Worm (Caenorhabditis elegans): ENCODE results near the gene K05F1.13.
A peak's percentile ranks its signal among the peaks of the same experiment; 100 is the strongest.

The K05F1.13 gene

DNA sequence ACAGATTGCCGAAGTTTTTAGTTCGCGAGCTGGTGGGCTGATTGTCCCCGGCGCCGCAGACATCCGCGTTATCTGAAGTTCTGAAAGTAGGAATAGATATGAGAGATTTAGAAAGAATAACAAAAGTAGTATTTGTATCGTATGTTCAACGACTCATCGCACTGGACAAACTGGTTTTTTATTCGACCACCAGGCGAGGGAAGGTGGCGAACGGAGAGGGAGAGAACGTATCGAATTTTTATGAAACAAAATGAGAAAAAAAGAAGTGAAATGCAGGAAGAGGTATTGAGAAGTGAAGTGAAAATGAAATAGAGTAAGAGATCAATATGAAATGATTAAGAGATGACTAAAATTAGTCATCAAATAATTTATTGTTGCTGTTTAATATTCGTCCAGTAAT is 38.4 kb downstream of the K05F1.13 start, which contains the start of gene tbc-2:
Gene tbc-2 (minus strand): TSS at position 80 of the 400 bp plus-strand sequence.
- TF ChIP-seq nhr-23 (tag; optimal IDR thresholded peaks at IDR 0.05), result peak; percentile 37
- no peak for TF ChIP-seq fos-1 (tag; optimal IDR thresholded peaks at IDR 0.05)
- TF ChIP-seq nhr-25 (tag; optimal IDR thresholded peaks at IDR 0.05), result peak; percentile 23

DNA sequence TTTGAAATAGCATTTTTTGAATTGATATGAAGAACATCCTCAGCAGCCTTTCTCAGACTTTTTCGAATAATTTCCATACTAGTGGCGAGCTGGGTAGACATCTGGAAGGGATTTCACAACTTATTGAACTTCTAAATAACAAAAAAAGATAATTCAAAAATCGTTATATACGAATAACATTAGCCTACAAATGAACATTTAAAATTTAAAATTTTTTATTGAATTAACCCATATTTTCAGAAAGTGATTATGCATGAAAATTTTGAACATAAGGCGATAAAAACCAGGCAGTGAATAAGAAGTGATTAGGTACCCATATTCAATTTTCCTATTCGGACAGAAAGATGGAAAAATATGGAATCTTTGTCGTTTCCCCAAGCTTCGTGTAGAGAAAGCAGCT is 39.6 kb downstream of the K05F1.13 start, which contains the start of gene ZK1248.11:
Gene ZK1248.11 (minus strand): TSS at position 101 of the 400 bp plus-strand sequence.
- no peak for TF ChIP-seq hmg-11 (tag; optimal IDR thresholded peaks at IDR 0.05)
- no peak for TF ChIP-seq skn-1 (tag; optimal IDR thresholded peaks at IDR 0.05)
- no peak for TF ChIP-seq pha-4 (tag; optimal IDR thresholded peaks at IDR 0.05)

DNA sequence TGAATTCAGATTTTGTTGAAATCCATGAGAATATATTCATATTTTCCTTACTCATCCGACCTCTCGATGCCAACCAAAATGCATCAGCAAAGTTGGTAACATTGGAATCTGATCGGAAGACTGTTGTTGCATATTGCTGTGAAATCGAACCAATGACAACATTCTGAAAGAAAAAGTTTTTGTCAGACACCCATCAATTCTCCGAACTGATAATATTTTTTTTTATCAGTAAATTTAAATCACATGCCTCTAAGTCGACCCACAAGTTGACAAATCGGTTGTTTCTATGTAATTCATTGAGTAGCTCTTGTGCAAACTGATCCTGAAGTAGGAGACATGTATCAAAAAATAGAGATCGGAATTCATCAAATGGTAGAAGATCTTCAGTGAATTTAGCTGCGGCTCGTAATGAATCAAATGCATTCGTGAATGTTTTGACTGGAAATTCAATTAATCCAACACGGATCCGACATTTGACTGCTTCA is 41.1 kb downstream of the K05F1.13 start, which contains the start of gene col-74:
Gene col-74 (plus strand): TSS at position 435 of the 485 bp plus-strand sequence.
- TF ChIP-seq egl-27 (tag; optimal IDR thresholded peaks at IDR 0.05) (no peak), pqm-1 (tag; optimal IDR thresholded peaks at IDR 0.05) (peak; percentile 56), elt-2 (tag; optimal IDR thresholded peaks at IDR 0.05) (peak; percentile 74)

DNA sequence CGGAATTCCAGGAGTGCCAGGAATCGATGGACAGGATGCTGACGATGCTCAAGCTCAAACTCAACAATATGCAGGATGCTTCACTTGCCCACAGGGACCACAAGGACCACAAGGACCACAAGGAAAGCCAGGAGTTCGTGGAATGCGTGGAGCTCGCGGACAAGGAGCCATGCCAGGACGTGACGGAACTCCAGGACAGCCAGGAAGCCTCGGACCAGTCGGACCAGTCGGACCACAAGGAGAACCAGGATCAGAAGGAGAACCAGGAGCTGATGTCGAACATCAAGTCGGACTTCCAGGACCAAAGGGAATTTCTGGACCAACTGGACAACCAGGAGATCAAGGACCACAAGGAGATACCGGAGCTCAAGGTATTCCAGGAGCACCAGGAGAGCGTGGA is 42.5 kb downstream of the K05F1.13 start:
- TF ChIP-seq fos-1 (tag; optimal IDR thresholded peaks at IDR 0.05) (no peak), elt-3 (tag; optimal IDR thresholded peaks at IDR 0.05) (no peak), ZK546.5 (tag; optimal IDR thresholded peaks at IDR 0.05) (no peak), zag-1 (tag; optimal IDR thresholded peaks at IDR 0.05) (no peak), lin-39 (tag; optimal IDR thresholded peaks at IDR 0.05) (no peak), ceh-9 (tag; optimal IDR thresholded peaks at IDR 0.05) (no peak), nhr-11 (tag; optimal IDR thresholded peaks at IDR 0.05) (no peak), lin-15B (tag; optimal IDR thresholded peaks at IDR 0.05) (no peak), hmg-11 (tag; optimal IDR thresholded peaks at IDR 0.05) (no peak), nhr-237 (tag; optimal IDR thresholded peaks at IDR 0.05) (no peak), R02D3.7 (tag; optimal IDR thresholded peaks at IDR 0.05) (no peak), ztf-4 (tag; optimal IDR thresholded peaks at IDR 0.05) (no peak), elt-1 (tag; optimal IDR thresholded peaks at IDR 0.05) (no peak)

DNA sequence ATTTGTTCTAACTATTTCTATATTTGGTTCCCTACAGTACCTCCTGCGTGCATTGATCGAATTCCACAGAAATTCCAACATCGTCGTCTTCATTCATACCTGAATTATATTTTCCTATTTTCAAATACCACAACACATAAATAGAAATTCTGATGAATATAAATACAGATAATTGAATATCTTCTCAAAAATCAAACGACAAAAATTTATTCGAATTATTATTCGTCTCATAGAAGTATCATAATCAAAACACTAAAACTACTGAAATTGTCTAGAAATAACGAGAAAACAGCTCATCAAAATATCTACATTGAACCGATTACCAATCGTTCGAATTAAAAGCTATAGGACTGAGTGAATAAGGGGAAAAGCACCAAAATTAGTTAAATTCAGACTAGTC is 44.2 kb downstream of the K05F1.13 start, which contains the start of gene gtap-1:
Gene gtap-1 (minus strand): TSS at position 101 of the 400 bp plus-strand sequence.
- no peak for TF ChIP-seq unc-39 (tag; optimal IDR thresholded peaks at IDR 0.05)
- TF ChIP-seq nhr-76 (tag; optimal IDR thresholded peaks at IDR 0.05), result no peak
- TF ChIP-seq eor-1 (tag; optimal IDR thresholded peaks at IDR 0.05), result no peak
- TF ChIP-seq fkh-2 (tag; optimal IDR thresholded peaks at IDR 0.05), result no peak
- TF ChIP-seq snpc-4 (tag; optimal IDR thresholded peaks at IDR 0.05), result no peak
- no peak for TF ChIP-seq ztf-4 (tag; optimal IDR thresholded peaks at IDR 0.05)
- TF ChIP-seq ceh-82 (tag; optimal IDR thresholded peaks at IDR 0.05), result no peak
- TF ChIP-seq nhr-77 (tag; optimal IDR thresholded peaks at IDR 0.05), result no peak
- TF ChIP-seq unc-62 (GFP tag; optimal IDR thresholded peaks at IDR 0.05), result no peak
- TF ChIP-seq ceh-9 (tag; optimal IDR thresholded peaks at IDR 0.05), result no peak
- no peak for TF ChIP-seq ztf-11 (tag; optimal IDR thresholded peaks at IDR 0.05)
- TF ChIP-seq lin-15B (tag; optimal IDR thresholded peaks at IDR 0.05), result no peak
- no peak for TF ChIP-seq nhr-67 (tag; optimal IDR thresholded peaks at IDR 0.05)
- TF ChIP-seq lin-39 (tag; optimal IDR thresholded peaks at IDR 0.05), result no peak
- TF ChIP-seq fos-1 (tag; optimal IDR thresholded peaks at IDR 0.05), result no peak

DNA sequence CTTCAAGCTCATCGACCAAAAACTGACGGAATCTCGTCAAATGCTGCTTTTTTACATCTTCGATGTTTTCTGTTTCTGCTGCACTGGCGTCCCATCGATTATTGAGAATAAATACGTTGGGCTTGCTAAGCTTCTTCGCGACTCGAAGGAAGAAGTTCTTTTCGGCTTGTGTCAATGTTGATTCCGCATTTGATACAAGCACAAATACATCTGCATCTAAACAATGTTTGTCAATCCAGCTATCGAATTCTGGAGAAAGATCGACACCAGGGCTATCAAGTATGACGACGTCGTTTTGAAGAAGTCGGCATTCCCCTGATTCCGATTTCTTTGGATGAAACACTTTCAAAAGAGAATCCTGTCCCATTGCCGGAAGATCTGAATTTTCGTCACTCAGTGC is 46.2 kb downstream of the K05F1.13 start:
- no peak for TF ChIP-seq skn-1 (tag; optimal IDR thresholded peaks at IDR 0.05)
- TF ChIP-seq ztf-11 (tag; optimal IDR thresholded peaks at IDR 0.05), result no peak
- TF ChIP-seq lin-15B (tag; optimal IDR thresholded peaks at IDR 0.05), result no peak
- no peak for TF ChIP-seq lsy-12 (tag; optimal IDR thresholded peaks at IDR 0.05)
- TF ChIP-seq unc-62 (GFP tag; optimal IDR thresholded peaks at IDR 0.05), result no peak
- TF ChIP-seq egl-27 (tag; optimal IDR thresholded peaks at IDR 0.05), result no peak
- TF ChIP-seq fkh-2 (tag; optimal IDR thresholded peaks at IDR 0.05), result no peak
- TF ChIP-seq nhr-77 (tag; optimal IDR thresholded peaks at IDR 0.05), result no peak
- TF ChIP-seq R02D3.7 (tag; optimal IDR thresholded peaks at IDR 0.05), result no peak
- no peak for TF ChIP-seq zag-1 (tag; optimal IDR thresholded peaks at IDR 0.05)
- no peak for TF ChIP-seq eor-1 (tag; optimal IDR thresholded peaks at IDR 0.05)
- no peak for TF ChIP-seq snpc-4 (tag; optimal IDR thresholded peaks at IDR 0.05)

Measured in whole organism, L3 larva.